Worm (Caenorhabditis elegans) whole organism, L1 larva: Measurements from ENCODE around the gene T05B9.2.
A peak's percentile ranks its signal among the peaks of the same experiment; 100 is the strongest.

Experiments used
- F16B12.6 ChIP-seq: fragments of 150-350 bp; optimal IDR thresholded peaks from 2 replicates; lab custom pipeline; 2014; ENCODE audit warnings: missing biosample characterization, missing genetic modification characterization
- Y116A8C.19 ChIP-seq: sonication (generic microtip); optimal IDR thresholded peaks from 2 replicates; lab custom pipeline; 2016; ENCODE audit warnings: missing compliant biosample characterization, missing genetic modification characterization, borderline replicate concordance
- aha-1 ChIP-seq: fragments of 150-350 bp; optimal IDR thresholded peaks from 2 replicates; lab custom pipeline; 2014; ENCODE audit warnings: missing biosample characterization, missing genetic modification characterization
- ama-1 ChIP-seq: fragments of 150-350 bp; optimal IDR thresholded peaks from 2 replicates; lab custom pipeline; 2014
- ceh-8 ChIP-seq: fragments of 200-800 bp; sonication (Bioruptor generic); optimal IDR thresholded peaks from 2 replicates; lab custom pipeline; 2018; ENCODE audit warnings: mild to moderate bottlenecking, missing genetic modification characterization, moderate library complexity, missing compliant biosample characterization
- dpl-1 ChIP-seq, 3 experiments: fragments of 150-350 bp in 2 of 3; sonication (generic microtip) in 1 of 3; optimal IDR thresholded peaks; 2 replicates each; lab custom pipeline; 2014 to 2017; ENCODE audit warnings: missing biosample characterization in 3 of 3, missing genetic modification characterization in 3 of 3, missing genetic modification reagents in 3 of 3
- dsc-1 ChIP-seq: sonication (generic microtip); optimal IDR thresholded peaks from 2 replicates; lab custom pipeline; 2016; ENCODE audit warnings: mild to moderate bottlenecking, missing genetic modification characterization, missing compliant biosample characterization
- efl-1 ChIP-seq, 4 experiments: fragments of 150-350 bp; optimal IDR thresholded peaks in 3 of 4; peaks in 1 of 4; 1 replicate in 1 of 4; 2 replicates in 3 of 4; lab custom pipeline; 2014; ENCODE audit warnings: missing biosample characterization in 2 of 4, missing genetic modification characterization in 2 of 4, missing genetic modification reagents in 2 of 4
- efl-3 ChIP-seq: fragments of 200-800 bp; sonication (Bioruptor generic); optimal IDR thresholded peaks from 2 replicates; lab custom pipeline; 2018; ENCODE audit warnings: mild to moderate bottlenecking, missing genetic modification characterization, missing compliant biosample characterization
- egl-27 ChIP-seq, 2 experiments: fragments of 150-350 bp in 1 of 2; sonication (generic microtip); optimal IDR thresholded peaks; 3 replicates each; lab custom pipeline; 2017 to 2018; ENCODE audit warnings: missing biosample characterization in 2 of 2, missing genetic modification characterization in 2 of 2, missing genetic modification reagents in 2 of 2
- fkh-10 ChIP-seq: sonication (generic microtip); optimal IDR thresholded peaks from 2 replicates; lab custom pipeline; 2017; ENCODE audit warnings: missing biosample characterization, missing genetic modification reagents, missing genetic modification characterization
- hlh-4 ChIP-seq: sonication (generic microtip); optimal IDR thresholded peaks from 2 replicates; lab custom pipeline; 2016; ENCODE audit warnings: mild to moderate bottlenecking, missing genetic modification characterization, missing compliant biosample characterization
- irx-1 ChIP-seq: sonication (generic microtip); optimal IDR thresholded peaks from 2 replicates; lab custom pipeline; 2016; ENCODE audit warnings: missing genetic modification characterization, missing compliant biosample characterization
- isw-1 ChIP-seq: fragments of 200-800 bp; sonication (Bioruptor generic); IDR thresholded peaks from 2 replicates; pipeline ENCODE4 v1.3.6; 2022; ENCODE audit warnings: missing genetic modification characterization, missing compliant biosample characterization
- lin-14 ChIP-seq: fragments of 200-800 bp; sonication (Bioruptor generic); optimal IDR thresholded peaks from 2 replicates; lab custom pipeline; 2018; ENCODE audit warnings: mild to moderate bottlenecking, missing genetic modification characterization, moderate library complexity, missing compliant biosample characterization
- lin-35 ChIP-seq, 2 experiments: fragments of 150-350 bp; optimal IDR thresholded peaks; 2 replicates each; lab custom pipeline; 2014; ENCODE audit warnings: missing biosample characterization in 2 of 2, missing genetic modification characterization in 2 of 2, missing genetic modification reagents in 2 of 2
- lsy-2 ChIP-seq, 2 experiments: fragments of 150-350 bp; optimal IDR thresholded peaks; 2 replicates each; lab custom pipeline; 2014; ENCODE audit warnings: missing biosample characterization in 2 of 2, missing genetic modification characterization in 2 of 2
- mdl-1 ChIP-seq, 2 experiments: fragments of 150-350 bp; optimal IDR thresholded peaks; 2 replicates each; lab custom pipeline; 2014 to 2017; ENCODE audit warnings: missing biosample characterization in 2 of 2, missing genetic modification characterization in 2 of 2, inconsistent platforms in 1 of 2
- mep-1 ChIP-seq: fragments of 150-350 bp; optimal IDR thresholded peaks from 2 replicates; lab custom pipeline; 2014; ENCODE audit warnings: missing biosample characterization, missing genetic modification characterization
- nhr-20 ChIP-seq: sonication (generic microtip); optimal IDR thresholded peaks from 2 replicates; lab custom pipeline; 2016; ENCODE audit warnings: mild to moderate bottlenecking, missing genetic modification characterization, missing compliant biosample characterization
- nhr-47 ChIP-seq: sonication (generic microtip); optimal IDR thresholded peaks from 2 replicates; lab custom pipeline; 2016; ENCODE audit warnings: mild to moderate bottlenecking, missing genetic modification characterization, moderate library complexity, missing compliant biosample characterization
- nhr-85 ChIP-seq: sonication (generic microtip); peaks from one replicate; lab custom pipeline; 2016; ENCODE audit warnings: missing genetic modification characterization, inconsistent platforms, missing compliant biosample characterization
- rnt-1 ChIP-seq: sonication (generic microtip); optimal IDR thresholded peaks from 2 replicates; lab custom pipeline; 2016; ENCODE audit warnings: mild to moderate bottlenecking, missing genetic modification characterization, moderate library complexity, missing compliant biosample characterization
- skn-1 ChIP-seq: fragments of 150-350 bp; optimal IDR thresholded peaks from 2 replicates; lab custom pipeline; 2014; ENCODE audit warnings: missing biosample characterization, missing genetic modification characterization
- snu-23 ChIP-seq: sonication (generic microtip); optimal IDR thresholded peaks from 2 replicates; lab custom pipeline; 2016; ENCODE audit warnings: missing genetic modification characterization, missing compliant biosample characterization
- sox-4 ChIP-seq: sonication (generic microtip); optimal IDR thresholded peaks from 2 replicates; lab custom pipeline; 2016; ENCODE audit warnings: missing genetic modification characterization, missing compliant biosample characterization
- sptf-1 ChIP-seq: fragments of 150-350 bp; optimal IDR thresholded peaks from 2 replicates; lab custom pipeline; 2014; ENCODE audit warnings: missing biosample characterization, missing genetic modification characterization
- tbx-2 ChIP-seq: sonication (generic microtip); optimal IDR thresholded peaks from 2 replicates; lab custom pipeline; 2016; ENCODE audit warnings: missing genetic modification characterization, missing compliant biosample characterization
- unc-30 ChIP-seq: sonication (generic microtip); optimal IDR thresholded peaks from 2 replicates; lab custom pipeline; 2017; ENCODE audit warnings: missing biosample characterization, missing genetic modification characterization
- unc-62 ChIP-seq: fragments of 150-350 bp; optimal IDR thresholded peaks from 2 replicates; lab custom pipeline; 2014; ENCODE audit warnings: missing biosample characterization, missing genetic modification reagents, missing genetic modification characterization
- unc-86 ChIP-seq: sonication (generic microtip); optimal IDR thresholded peaks from 2 replicates; lab custom pipeline; 2016; ENCODE audit warnings: missing genetic modification characterization, missing compliant biosample characterization
- zag-1 ChIP-seq: fragments of 150-350 bp; optimal IDR thresholded peaks from 2 replicates; lab custom pipeline; 2014; ENCODE audit warnings: missing biosample characterization, missing genetic modification characterization

T05B9.2 gene

ce11 chrII:11226379-11226778, 29.3 kb upstream of the T05B9.2 start, which contains the start of gene T06D8.2:
Gene T06D8.2 (plus strand): TSS chrII:11226679.
- TF ChIP-seq efl-3 (GFP tag; lab: Kevin White, UChicago) (no peak), F16B12.6 (tag; lab: Kevin White, UChicago) (no peak), sox-4 (tag; lab: Kevin White, UChicago) (no peak), unc-30 (tag; lab: Kevin White, UChicago) (no peak), sptf-1 (tag; lab: Kevin White, UChicago) (no peak), ceh-8 (GFP tag; lab: Kevin White, UChicago) (no peak), hlh-4 (no peak), skn-1 (no peak), nhr-85 (tag; lab: Kevin White, UChicago) (no peak), dsc-1 (tag; lab: Kevin White, UChicago) (no peak), unc-62 (GFP tag; lab: Kevin White, UChicago) (no peak), efl-1 (optimal IDR thresholded peaks at IDR 0.05; lab: Kevin White, UChicago) (no peak), efl-1 (GFP tag; optimal IDR thresholded peaks at IDR 0.05 in 1 of 2; lab: Kevin White, UChicago) (no peak), dpl-1 (GFP tag; optimal IDR thresholded peaks at IDR 0.05; lab: Kevin White, UChicago) (no peak), tbx-2 (no peak), aha-1 (no peak)
- TF ChIP-seq, all 84 proteins: peak for 0

- TF ChIP-seq isw-1 (GFP tag; lab: Robert Waterston, UW) (no peak), egl-27 (tag; optimal IDR thresholded peaks at IDR 0.05; lab: Kevin White, UChicago) (no peak), efl-1 (optimal IDR thresholded peaks at IDR 0.05; lab: Kevin White, UChicago) (peak in 1 of 2 experiments; percentile 5), efl-1 (GFP tag; optimal IDR thresholded peaks at IDR 0.05 in 1 of 2; lab: Kevin White, UChicago) (no peak), lin-14 (GFP tag; lab: Kevin White, UChicago) (peak; percentile 4), rnt-1 (peak; percentile 17), Y116A8C.19 (tag; lab: Kevin White, UChicago) (no peak)
These were observed 20.9 kb upstream of the T05B9.2 start, which contains the start of gene cox-15 for ce11 chrII:11234751-11235150. Gene cox-15 (minus strand): TSS chrII:11234952.

- TF ChIP-seq lin-35 (GFP tag; optimal IDR thresholded peaks at IDR 0.05; lab: Kevin White, UChicago) = peak; percentile 28 to 47
- TF ChIP-seq efl-1 (optimal IDR thresholded peaks at IDR 0.05; lab: Kevin White, UChicago) = peak; percentile 15 to 27
- peak; percentile 37 to 58 for TF ChIP-seq efl-1 (GFP tag; optimal IDR thresholded peaks at IDR 0.05 in 1 of 2; lab: Kevin White, UChicago)
- TF ChIP-seq snu-23 (GFP tag; lab: Kevin White, UChicago) = peak; percentile 7
- peak; percentile 27 for TF ChIP-seq ama-1 (lab: Kevin White, UChicago)
- TF ChIP-seq unc-30 (tag; lab: Kevin White, UChicago) = no peak
- peak; percentile 4 for TF ChIP-seq skn-1
- peak; percentile 90 for TF ChIP-seq nhr-20 (tag; lab: Kevin White, UChicago)
- no peak for TF ChIP-seq tbx-2
- no peak for TF ChIP-seq irx-1
- TF ChIP-seq unc-86 = no peak
- peak in 1 of 2 experiments; percentile 31 for TF ChIP-seq lsy-2 (tag; optimal IDR thresholded peaks at IDR 0.05; lab: Kevin White, UChicago)
- TF ChIP-seq nhr-47 (tag; lab: Kevin White, UChicago) = no peak
- no peak for TF ChIP-seq mdl-1 (tag; optimal IDR thresholded peaks at IDR 0.05; lab: Kevin White, UChicago)
- TF ChIP-seq zag-1 (tag; lab: Kevin White, UChicago) = no peak
- peak; percentile 0 for TF ChIP-seq mep-1 (tag; lab: Kevin White, UChicago)
- TF ChIP-seq dpl-1 (GFP tag; optimal IDR thresholded peaks at IDR 0.05; lab: Kevin White, UChicago) = peak in 2 of 3 experiments; percentile 3 to 37
- TF ChIP-seq, all 84 proteins: peak for 9
These were observed 19.4 kb upstream of the T05B9.2 start, which contains the start of gene cchl-1 for ce11 chrII:11236274-11236673. Gene cchl-1 (minus strand): TSS chrII:11236387.

- peak; percentile 1 for TF ChIP-seq ama-1 (lab: Kevin White, UChicago)
- TF ChIP-seq fkh-10 (GFP tag; lab: Kevin White, UChicago) = no peak
These were observed 18.5 kb upstream of the T05B9.2 start, which contains the start of gene fndc-1 for ce11 chrII:11237099-11237498. Gene fndc-1 (minus strand): TSS chrII:11237325.
